Fruit fly (Drosophila melanogaster): Measurements from ENCODE around the gene Ist1.

Gene Ist1

dm6 chr3L:6778804-6779289 is 22.6 kb upstream of the Ist1 start:
- TF ChIP-seq Sp1 (GFP tag; optimal IDR thresholded peaks at IDR 0.05) (no peak), HLH106 (tag; optimal IDR thresholded peaks at IDR 0.05) (no peak), Vsx2 (GFP tag; optimal IDR thresholded peaks at IDR 0.05; ENCODE audit: partially characterized antibody) (no peak), Jra (GFP tag; optimal IDR thresholded peaks at IDR 0.05) (no peak), dl (GFP tag; optimal IDR thresholded peaks at IDR 0.05; ENCODE audit: insufficient read depth in 1 of 2, partially characterized antibody in 2 of 2) (no peak), Rel (GFP tag; optimal IDR thresholded peaks at IDR 0.05) (no peak), Rel (tag; optimal IDR thresholded peaks at IDR 0.05) (no peak), Mio (GFP tag; optimal IDR thresholded peaks at IDR 0.05) (no peak), Hr78 (GFP tag; optimal IDR thresholded peaks at IDR 0.05) (no peak), CrebA (GFP tag; optimal IDR thresholded peaks at IDR 0.05; ENCODE audit: borderline replicate concordance) (no peak), usp (GFP tag; optimal IDR thresholded peaks at IDR 0.05) (no peak), Abd-B (GFP tag; optimal IDR thresholded peaks at IDR 0.05) (no peak), jim (GFP tag; optimal IDR thresholded peaks at IDR 0.05) (no peak), lola (GFP tag; optimal IDR thresholded peaks at IDR 0.05) (no peak)

dm6 chr3L:6777614-6778013 is 21.3 kb upstream of the Ist1 start:
- TF ChIP-seq tai (GFP tag; optimal IDR thresholded peaks at IDR 0.05) = no peak
- no peak for TF ChIP-seq Vsx2 (GFP tag; optimal IDR thresholded peaks at IDR 0.05; ENCODE audit: partially characterized antibody)
- TF ChIP-seq Hr78 (GFP tag; optimal IDR thresholded peaks at IDR 0.05) = no peak
- no peak for TF ChIP-seq brk (GFP tag; optimal IDR thresholded peaks at IDR 0.05)
- TF ChIP-seq Dfd (GFP tag; optimal IDR thresholded peaks at IDR 0.05) = no peak
- TF ChIP-seq HLH106 (tag; optimal IDR thresholded peaks at IDR 0.05) = no peak
- no peak for TF ChIP-seq usp (GFP tag; optimal IDR thresholded peaks at IDR 0.05)
- no peak for TF ChIP-seq Mio (GFP tag; optimal IDR thresholded peaks at IDR 0.05)
- TF ChIP-seq OdsH (GFP tag; optimal IDR thresholded peaks at IDR 0.05) = no peak
- TF ChIP-seq foxo (GFP tag; optimal IDR thresholded peaks at IDR 0.05) = no peak
- TF ChIP-seq dsf (GFP tag; optimal IDR thresholded peaks at IDR 0.05; ENCODE audit: borderline replicate concordance) = no peak
- no peak for TF ChIP-seq Hr83 (GFP tag; optimal IDR thresholded peaks at IDR 0.05; ENCODE audit: poor library complexity, severe bottlenecking)
- TF ChIP-seq br (GFP tag; optimal IDR thresholded peaks at IDR 0.05) = no peak
- TF ChIP-seq CG32264 (GFP tag; optimal IDR thresholded peaks at IDR 0.05) = no peak
- no peak for TF ChIP-seq lola (GFP tag; optimal IDR thresholded peaks at IDR 0.05)
- no peak for TF ChIP-seq fru (GFP tag; optimal IDR thresholded peaks at IDR 0.05)
- no peak for TF ChIP-seq dl (GFP tag; optimal IDR thresholded peaks at IDR 0.05; ENCODE audit: insufficient read depth in 1 of 2, partially characterized antibody in 2 of 2)
- TF ChIP-seq pan (optimal IDR thresholded peaks at IDR 0.05) = no peak
- no peak for TF ChIP-seq CrebA (GFP tag; optimal IDR thresholded peaks at IDR 0.05; ENCODE audit: borderline replicate concordance)
- TF ChIP-seq dmrt93B (GFP tag; optimal IDR thresholded peaks at IDR 0.05) = no peak

DNA sequence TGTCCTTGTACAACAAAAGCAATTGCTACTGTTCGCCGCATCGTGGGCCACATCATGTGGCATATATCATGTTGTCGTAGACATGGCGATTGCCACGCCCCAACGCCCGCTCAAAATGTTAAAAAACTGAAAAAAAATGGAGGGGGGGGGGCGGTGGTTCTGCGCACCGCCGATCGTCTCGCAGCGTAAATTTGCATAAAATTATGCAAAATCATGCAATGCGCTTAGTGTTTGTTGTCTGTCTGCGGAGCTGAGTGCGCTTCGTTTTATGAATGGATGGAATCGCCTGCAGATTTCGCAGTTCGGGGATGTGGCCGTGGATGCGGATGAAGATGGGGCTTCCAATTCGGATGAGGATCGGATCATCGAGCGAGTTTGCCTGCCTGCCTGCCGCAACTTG is 15.6 kb upstream of the Ist1 start:
- TF ChIP-seq Rel (GFP tag; optimal IDR thresholded peaks at IDR 0.05) (no peak), Rel (tag; optimal IDR thresholded peaks at IDR 0.05) (peak; percentile 38), sv (GFP tag; optimal IDR thresholded peaks at IDR 0.05) (no peak)

- TF ChIP-seq sage (GFP tag; optimal IDR thresholded peaks at IDR 0.05) (peak; percentile 44), Jra (GFP tag; optimal IDR thresholded peaks at IDR 0.05) (peak; percentile 8), sv (GFP tag; optimal IDR thresholded peaks at IDR 0.05) (no peak), CrebA (GFP tag; optimal IDR thresholded peaks at IDR 0.05; ENCODE audit: borderline replicate concordance) (no peak), rgr (GFP tag; optimal IDR thresholded peaks at IDR 0.05) (peak; percentile 58), Dif (GFP tag; optimal IDR thresholded peaks at IDR 0.05; ENCODE audit: partially characterized antibody) (no peak), Dfd (GFP tag; optimal IDR thresholded peaks at IDR 0.05) (no peak), Vsx2 (GFP tag; optimal IDR thresholded peaks at IDR 0.05; ENCODE audit: partially characterized antibody) (no peak), Mio (GFP tag; optimal IDR thresholded peaks at IDR 0.05) (no peak), GATAd (GFP tag; optimal IDR thresholded peaks at IDR 0.05) (no peak), usp (GFP tag; optimal IDR thresholded peaks at IDR 0.05) (no peak), woc (GFP tag; optimal IDR thresholded peaks at IDR 0.05) (peak; percentile 63), Hr83 (GFP tag; optimal IDR thresholded peaks at IDR 0.05; ENCODE audit: poor library complexity, severe bottlenecking) (no peak), brk (GFP tag; optimal IDR thresholded peaks at IDR 0.05) (peak; percentile 27), ey (GFP tag; optimal IDR thresholded peaks at IDR 0.05) (peak; percentile 65), dsf (GFP tag; optimal IDR thresholded peaks at IDR 0.05; ENCODE audit: borderline replicate concordance) (no peak), br (GFP tag; optimal IDR thresholded peaks at IDR 0.05) (peak; percentile 41), Sp1 (GFP tag; optimal IDR thresholded peaks at IDR 0.05) (peak; percentile 35), tai (GFP tag; optimal IDR thresholded peaks at IDR 0.05) (peak; percentile 22), Myc (optimal IDR thresholded peaks at IDR 0.05) (no peak), N (GFP tag; optimal IDR thresholded peaks at IDR 0.05) (no peak), Hnf4 (GFP tag; optimal IDR thresholded peaks at IDR 0.05) (peak; percentile 71), jim (GFP tag; optimal IDR thresholded peaks at IDR 0.05) (no peak), Rel (GFP tag; optimal IDR thresholded peaks at IDR 0.05) (peak; percentile 22), Rel (tag; optimal IDR thresholded peaks at IDR 0.05) (no peak), OdsH (GFP tag; optimal IDR thresholded peaks at IDR 0.05) (peak; percentile 64), fru (GFP tag; optimal IDR thresholded peaks at IDR 0.05) (peak; percentile 74), HLH106 (tag; optimal IDR thresholded peaks at IDR 0.05) (peak; percentile 49), h (GFP tag; optimal IDR thresholded peaks at IDR 0.05) (peak; percentile 73), CG32264 (GFP tag; optimal IDR thresholded peaks at IDR 0.05) (peak; percentile 15), Hr78 (GFP tag; optimal IDR thresholded peaks at IDR 0.05) (no peak), foxo (GFP tag; optimal IDR thresholded peaks at IDR 0.05) (peak in 1 of 2 experiments; percentile 65), psq (GFP tag; optimal IDR thresholded peaks at IDR 0.05) (peak; percentile 60)
These were observed 14.9 kb upstream of the Ist1 start for dm6 chr3L:6771208-6771607.
